Worm (Caenorhabditis elegans) whole organism, L2 larva: ENCODE results near the gene R05G6.3.

ENCODE experiments used
- F13H6.1 ChIP-seq: sonication (generic microtip); optimal IDR thresholded peaks from 2 replicates; lab custom pipeline; 2016; ENCODE audit warnings: missing genetic modification characterization, missing compliant biosample characterization
- alr-1 ChIP-seq: fragments of 150-350 bp; optimal IDR thresholded peaks from 2 replicates; lab custom pipeline; 2014; ENCODE audit warnings: missing biosample characterization, missing genetic modification characterization
- ama-1 ChIP-seq: fragments of 150-350 bp; optimal IDR thresholded peaks from 2 replicates; lab custom pipeline; 2018; ENCODE audit warnings: inconsistent platforms
- blmp-1 ChIP-seq: sonication (generic microtip); optimal IDR thresholded peaks from 2 replicates; lab custom pipeline; 2017; ENCODE audit warnings: missing genetic modification characterization, mild to moderate bottlenecking, missing compliant biosample characterization, antibody characterized with exemption, moderate library complexity; ENCODE audit not compliant: insufficient read depth
- ceh-16 ChIP-seq: fragments of 150-350 bp; optimal IDR thresholded peaks from 2 replicates; lab custom pipeline; 2014; ENCODE audit warnings: missing biosample characterization, missing genetic modification characterization
- ceh-82 ChIP-seq: fragments of 150-350 bp; optimal IDR thresholded peaks from 2 replicates; lab custom pipeline; 2014; ENCODE audit warnings: missing biosample characterization, missing genetic modification characterization
- dmd-4 ChIP-seq: sonication (generic microtip); optimal IDR thresholded peaks from 2 replicates; lab custom pipeline; 2017; ENCODE audit warnings: missing biosample characterization, missing genetic modification characterization
- egl-27 ChIP-seq: sonication (generic microtip); optimal IDR thresholded peaks from 3 replicates; lab custom pipeline; 2017; ENCODE audit warnings: missing biosample characterization, missing genetic modification reagents, missing genetic modification characterization
- elt-3 ChIP-seq: sonication (generic microtip); optimal IDR thresholded peaks from 2 replicates; lab custom pipeline; 2017; ENCODE audit warnings: missing biosample characterization, missing genetic modification characterization
- fos-1 ChIP-seq: fragments of 150-350 bp; optimal IDR thresholded peaks from 2 replicates; lab custom pipeline; 2014; ENCODE audit warnings: missing biosample characterization, missing genetic modification characterization
- lin-13 ChIP-seq: fragments of 150-350 bp; optimal IDR thresholded peaks from 2 replicates; lab custom pipeline; 2014; ENCODE audit warnings: missing biosample characterization, missing genetic modification reagents, missing genetic modification characterization
- lin-39 ChIP-seq: fragments of 150-350 bp; optimal IDR thresholded peaks from 2 replicates; lab custom pipeline; 2014; ENCODE audit warnings: missing biosample characterization, missing genetic modification reagents, missing genetic modification characterization
- lsy-2 ChIP-seq, 2 experiments: fragments of 150-350 bp in 1 of 2; sonication (generic microtip) in 1 of 2; optimal IDR thresholded peaks; 2 replicates each; lab custom pipeline; 2014 to 2017; ENCODE audit warnings: missing biosample characterization in 2 of 2, missing genetic modification characterization in 2 of 2
- mbf-1 ChIP-seq: sonication (generic microtip); optimal IDR thresholded peaks from 2 replicates; lab custom pipeline; 2017; ENCODE audit warnings: missing biosample characterization, missing genetic modification characterization
- nhr-12 ChIP-seq: fragments of 150-350 bp; optimal IDR thresholded peaks from 2 replicates; lab custom pipeline; 2014; ENCODE audit warnings: missing biosample characterization, missing genetic modification characterization
- nhr-237 ChIP-seq: fragments of 150-350 bp; optimal IDR thresholded peaks from 2 replicates; lab custom pipeline; 2014; ENCODE audit warnings: missing biosample characterization, missing genetic modification characterization
- nhr-25 ChIP-seq: fragments of 150-350 bp; sonication (generic microtip); optimal IDR thresholded peaks from 3 replicates; lab custom pipeline; 2014; ENCODE audit warnings: missing biosample characterization, missing genetic modification characterization
- nhr-6 ChIP-seq: fragments of 150-350 bp; optimal IDR thresholded peaks from 2 replicates; lab custom pipeline; 2014; ENCODE audit warnings: missing biosample characterization, missing genetic modification characterization
- nhr-77 ChIP-seq: fragments of 150-350 bp; optimal IDR thresholded peaks from 2 replicates; lab custom pipeline; 2014; ENCODE audit warnings: missing biosample characterization, missing genetic modification characterization
- sem-4 ChIP-seq: fragments of 150-350 bp; optimal IDR thresholded peaks from 2 replicates; lab custom pipeline; 2014; ENCODE audit warnings: missing biosample characterization, missing genetic modification reagents, missing genetic modification characterization
- skn-1 ChIP-seq: sonication (generic microtip); optimal IDR thresholded peaks from 2 replicates; lab custom pipeline; 2017; ENCODE audit warnings: missing biosample characterization, missing genetic modification characterization
- sma-3 ChIP-seq: sonication (generic microtip); optimal IDR thresholded peaks from 2 replicates; lab custom pipeline; 2016; ENCODE audit warnings: missing genetic modification reagents, missing genetic modification characterization, missing compliant biosample characterization
- sma-9 ChIP-seq, 2 experiments: fragments of 150-350 bp in 1 of 2; sonication (generic microtip) in 1 of 2; optimal IDR thresholded peaks; 2 replicates each; lab custom pipeline; 2014 to 2016; ENCODE audit warnings: missing genetic modification characterization in 2 of 2, mild to moderate bottlenecking in 1 of 2, missing biosample characterization in 1 of 2, missing compliant biosample characterization in 1 of 2, missing genetic modification reagents in 1 of 2, moderate library complexity in 1 of 2
- snpc-4 ChIP-seq: fragments of 150-350 bp; optimal IDR thresholded peaks from 2 replicates; lab custom pipeline; 2014; ENCODE audit warnings: missing biosample characterization, missing genetic modification characterization
- unc-39 ChIP-seq: fragments of 150-350 bp; optimal IDR thresholded peaks from 2 replicates; lab custom pipeline; 2014; ENCODE audit warnings: missing biosample characterization, missing genetic modification characterization
- unc-55 ChIP-seq: fragments of 150-350 bp; sonication (generic microtip); optimal IDR thresholded peaks from 3 replicates; lab custom pipeline; 2014; ENCODE audit warnings: missing biosample characterization, missing genetic modification reagents, missing genetic modification characterization
- unc-62 ChIP-seq: fragments of 150-350 bp; optimal IDR thresholded peaks from 2 replicates; lab custom pipeline; 2014; ENCODE audit warnings: missing biosample characterization, missing genetic modification reagents, missing genetic modification characterization
- zag-1 ChIP-seq: fragments of 150-350 bp; optimal IDR thresholded peaks from 2 replicates; lab custom pipeline; 2014; ENCODE audit warnings: missing biosample characterization, missing genetic modification characterization
- ztf-1 ChIP-seq: fragments of 200-800 bp; sonication (Bioruptor generic); conservative IDR thresholded peaks from 2 replicates; pipeline ENCODE4 v1.3.6; 2022; ENCODE audit warnings: missing genetic modification characterization, missing compliant biosample characterization
- ztf-11 ChIP-seq: sonication (generic microtip); optimal IDR thresholded peaks from 2 replicates; lab custom pipeline; 2017; ENCODE audit warnings: missing biosample characterization, missing genetic modification characterization
- ztf-4 ChIP-seq: fragments of 150-350 bp; optimal IDR thresholded peaks from 2 replicates; lab custom pipeline; 2014; ENCODE audit warnings: missing biosample characterization, missing genetic modification characterization

R05G6.3 gene

DNA sequence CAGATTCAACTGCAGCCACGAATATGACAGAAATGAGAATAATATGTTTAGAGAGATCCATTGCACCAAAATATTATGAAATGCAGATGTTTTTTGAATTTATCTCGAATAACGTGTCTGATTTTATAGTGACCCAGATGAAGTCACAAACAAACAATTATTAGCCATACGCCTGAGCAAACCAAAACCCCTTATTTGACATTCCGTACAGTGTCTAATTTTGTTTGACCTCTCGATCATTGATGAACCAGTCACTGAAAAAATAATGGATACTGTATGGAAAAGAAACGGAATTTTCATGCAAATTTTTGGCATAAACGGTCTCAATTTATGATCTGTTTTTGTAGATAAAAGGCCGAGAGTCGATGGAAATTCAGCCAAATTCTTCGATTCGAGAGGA lies at the start of gene R05G6.3, which contains the start of gene R05G6.9:
TSS of gene R05G6.3 (plus strand) at position 386 of the 400 bp plus-strand sequence.
TSS of gene R05G6.9 (minus strand) at position 101 of the 400 bp plus-strand sequence.
- TF ChIP-seq ztf-11 (tag; lab: Kevin White, UChicago) (no peak), lsy-2 (tag; optimal IDR thresholded peaks at IDR 0.05; lab: Kevin White, UChicago) (no peak), ama-1 (no peak), nhr-12 (tag; lab: Kevin White, UChicago) (no peak)

ce11 chrIV:7467170-7467569 lies 49.2 kb upstream of the R05G6.3 start:
- TF ChIP-seq F13H6.1 (tag; lab: Kevin White, UChicago): no peak
- TF ChIP-seq dmd-4 (tag; lab: Kevin White, UChicago): no peak
- TF ChIP-seq skn-1 (tag; lab: Kevin White, UChicago): no peak
- peak; percentile 12 for TF ChIP-seq fos-1 (tag; lab: Kevin White, UChicago)

- no peak for TF ChIP-seq lsy-2 (tag; optimal IDR thresholded peaks at IDR 0.05; lab: Kevin White, UChicago)
- TF ChIP-seq nhr-77: no peak
- no peak for TF ChIP-seq nhr-6 (tag; lab: Kevin White, UChicago)
- no peak for TF ChIP-seq egl-27
- no peak for TF ChIP-seq unc-39 (tag; lab: Kevin White, UChicago)
- no peak for TF ChIP-seq ceh-16 (tag; lab: Kevin White, UChicago)
- peak; percentile 62 for TF ChIP-seq fos-1 (tag; lab: Kevin White, UChicago)
Measured at ce11 chrIV:7468638-7469037, 47.7 kb upstream of the R05G6.3 start.

DNA sequence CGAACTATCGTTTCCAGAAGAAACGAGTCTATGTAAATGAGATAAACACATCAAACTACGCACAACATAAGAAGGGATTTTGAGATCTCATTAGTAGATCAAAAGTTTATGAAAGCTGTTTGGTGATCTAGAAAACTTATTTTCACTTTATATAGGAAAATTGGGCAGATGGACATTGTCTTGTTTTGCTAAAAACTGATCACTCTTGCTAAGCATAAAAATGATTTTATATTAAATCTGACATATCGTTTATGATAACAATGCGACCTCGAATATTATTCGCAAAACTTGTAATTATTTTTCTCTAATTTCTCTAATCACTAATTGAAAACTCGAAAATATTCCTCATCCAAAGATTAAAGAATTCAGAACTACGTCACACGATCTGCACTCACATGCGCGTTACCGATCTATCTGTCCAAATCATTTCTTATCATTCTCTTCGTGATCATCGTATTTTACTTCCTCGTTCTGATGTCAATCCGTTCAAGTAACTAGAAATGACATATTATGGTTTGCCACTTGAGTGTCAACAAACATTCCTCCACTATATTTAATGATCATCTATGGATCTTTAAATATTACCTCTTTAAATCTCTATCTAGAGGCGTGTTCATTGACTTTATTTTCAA lies 46.5 kb upstream of the R05G6.3 start, which contains the start of gene F55G1.7:
TSS of gene F55G1.7 (minus strand) at position 51 of the 632 bp plus-strand sequence.
- TF ChIP-seq unc-62 (no peak), sma-9 (GFP tag; optimal IDR thresholded peaks at IDR 0.05; lab: Kevin White, UChicago) (peak; percentile 47), sma-9 (tag; optimal IDR thresholded peaks at IDR 0.05; lab: Kevin White, UChicago) (no peak), egl-27 (no peak)

DNA sequence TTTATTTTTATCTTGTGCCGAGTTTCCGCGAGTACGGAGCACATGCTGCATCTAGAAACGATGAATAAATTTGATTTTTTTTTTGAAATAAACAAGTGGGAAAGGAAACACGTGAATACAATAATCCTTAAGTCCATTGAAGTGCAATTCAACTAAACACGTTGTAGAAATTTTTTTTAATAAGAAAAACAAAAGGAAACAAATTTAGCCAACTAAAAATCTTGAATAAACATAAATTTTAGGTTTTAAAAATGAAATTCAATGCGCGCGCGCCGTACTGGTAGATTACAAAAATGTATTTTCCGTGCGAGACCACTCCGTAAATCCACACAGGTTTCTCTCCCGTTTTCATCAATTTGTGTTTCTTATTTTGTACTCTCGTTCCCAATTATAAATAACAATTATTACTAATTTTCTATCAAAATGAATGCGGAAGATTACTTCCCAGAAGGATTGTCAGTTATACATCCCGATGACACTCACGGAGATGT lies 43.1 kb upstream of the R05G6.3 start, which contains the start of the genes plk-3 and F55G1.6:
TSS of gene plk-3 (minus strand) at position 51 of the 491 bp plus-strand sequence.
TSS of gene F55G1.6 (plus strand) at position 359 of the 491 bp plus-strand sequence.
- TF ChIP-seq alr-1 (tag; lab: Kevin White, UChicago): no peak
- TF ChIP-seq ztf-1 (GFP tag; lab: Robert Waterston, UW): no peak
- TF ChIP-seq unc-62: no peak
- no peak for TF ChIP-seq lin-13 (GFP tag; lab: Kevin White, UChicago)
- no peak for TF ChIP-seq lin-39 (tag; lab: Kevin White, UChicago)
- no peak for TF ChIP-seq ama-1
- no peak for TF ChIP-seq sem-4
- no peak for TF ChIP-seq sma-3 (GFP tag; lab: Kevin White, UChicago)
- TF ChIP-seq mbf-1 (tag; lab: Kevin White, UChicago): no peak
- TF ChIP-seq ceh-82 (tag; lab: Kevin White, UChicago): no peak
- TF ChIP-seq zag-1 (tag; lab: Kevin White, UChicago): no peak

DNA sequence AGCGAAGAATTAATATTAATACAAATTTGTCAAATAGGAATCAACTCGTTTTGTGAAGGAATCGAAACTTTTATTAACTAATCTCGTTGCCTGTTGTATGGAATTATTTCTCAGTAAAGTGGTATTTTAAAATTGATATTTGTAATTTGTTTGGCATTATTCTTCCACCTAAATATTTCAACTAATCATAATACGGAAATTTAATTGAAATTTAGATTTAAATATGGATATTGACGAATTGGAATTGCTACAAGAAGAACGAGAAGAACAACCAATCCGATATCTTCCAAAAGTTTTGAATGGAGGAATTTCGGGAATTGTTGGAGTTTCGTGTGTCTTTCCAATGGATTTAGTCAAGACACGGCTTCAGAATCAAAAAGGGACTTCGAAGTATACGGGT lies 41.5 kb upstream of the R05G6.3 start, which contains the start of gene slc-25A18.2:
TSS of gene slc-25A18.2 (plus strand) at position 216 of the 400 bp plus-strand sequence.
- TF ChIP-seq nhr-25 (tag; lab: Kevin White, UChicago) (no peak), nhr-237 (no peak), ztf-4 (tag; lab: Kevin White, UChicago) (no peak), ceh-82 (tag; lab: Kevin White, UChicago) (no peak), ztf-11 (tag; lab: Kevin White, UChicago) (no peak), snpc-4 (no peak), elt-3 (tag; lab: Kevin White, UChicago) (no peak), sma-9 (GFP tag; optimal IDR thresholded peaks at IDR 0.05; lab: Kevin White, UChicago) (no peak), sma-9 (tag; optimal IDR thresholded peaks at IDR 0.05; lab: Kevin White, UChicago) (no peak), ceh-16 (tag; lab: Kevin White, UChicago) (no peak), egl-27 (no peak), unc-62 (no peak), blmp-1 (tag; lab: Kevin White, UChicago) (no peak), zag-1 (tag; lab: Kevin White, UChicago) (no peak), unc-55 (no peak)
